Worm (Caenorhabditis elegans) whole organism, L4 larva: ENCODE results near the gene C15H9.4.

ENCODE experiments used
- F10B5.3 ChIP-seq: sonication (generic microtip); optimal IDR thresholded peaks from 2 replicates; lab custom pipeline; 2016; ENCODE audit warnings: mild to moderate bottlenecking, missing genetic modification characterization, missing compliant biosample characterization
- T20F7.1 ChIP-seq: fragments of 200-800 bp; sonication (Bioruptor generic); optimal IDR thresholded peaks from 2 replicates; lab custom pipeline; 2018; ENCODE audit warnings: mild to moderate bottlenecking, missing genetic modification characterization, missing compliant biosample characterization
- T26A8.4 ChIP-seq: fragments of 200-800 bp; sonication (Bioruptor generic); IDR thresholded peaks from 2 replicates; pipeline ENCODE4 v1.3.6; 2022; ENCODE audit warnings: missing genetic modification characterization, missing compliant biosample characterization
- Y105C5A.15 ChIP-seq: fragments of 200-800 bp; sonication (Bioruptor generic); IDR thresholded peaks from 2 replicates; pipeline ENCODE4 v1.3.6; 2022; ENCODE audit warnings: missing genetic modification characterization, missing compliant biosample characterization
- Y48G9A.11 ChIP-seq: fragments of 200-800 bp; sonication (Bioruptor generic); IDR thresholded peaks from 2 replicates; pipeline ENCODE4 v1.3.6; 2022; ENCODE audit warnings: missing genetic modification reagents, missing genetic modification characterization, missing compliant biosample characterization
- ZK546.5 ChIP-seq, 2 experiments: sonication (generic microtip); optimal IDR thresholded peaks; 2 replicates each; lab custom pipeline; 2017; ENCODE audit warnings: missing biosample characterization in 2 of 2, missing genetic modification characterization in 2 of 2
- aha-1 ChIP-seq: fragments of 150-350 bp; peaks from one replicate; lab custom pipeline; 2014; ENCODE audit warnings: missing biosample characterization, missing genetic modification characterization
- attf-4 ChIP-seq: sonication (generic microtip); optimal IDR thresholded peaks from 3 replicates; lab custom pipeline; 2017; ENCODE audit warnings: missing biosample characterization, missing genetic modification characterization
- ceh-20 ChIP-seq: fragments of 200-800 bp; sonication (Bioruptor generic); IDR thresholded peaks from 2 replicates; pipeline ENCODE4 v1.3.6; 2022; ENCODE audit warnings: missing genetic modification reagents, missing genetic modification characterization, missing compliant biosample characterization
- ceh-32 ChIP-seq: sonication (generic microtip); optimal IDR thresholded peaks from 2 replicates; lab custom pipeline; 2016; ENCODE audit warnings: mild to moderate bottlenecking, missing genetic modification characterization, missing compliant biosample characterization; ENCODE audit not compliant: poor library complexity
- ceh-62 ChIP-seq: sonication (generic microtip); optimal IDR thresholded peaks from 2 replicates; lab custom pipeline; 2017; ENCODE audit warnings: missing biosample characterization, missing genetic modification characterization
- daf-16 ChIP-seq, 3 experiments: sonication (generic microtip); optimal IDR thresholded peaks; 2 replicates each; lab custom pipeline; 2016 to 2017; ENCODE audit warnings: missing genetic modification characterization in 3 of 3, missing genetic modification reagents in 3 of 3, mild to moderate bottlenecking in 2 of 3, missing compliant biosample characterization in 2 of 3, missing biosample characterization in 1 of 3, moderate library complexity in 1 of 3
- daf-19 ChIP-seq: fragments of 200-800 bp; sonication (Bioruptor generic); conservative IDR thresholded peaks from 2 replicates; pipeline ENCODE4 v1.3.6; 2022; ENCODE audit warnings: missing genetic modification characterization, missing compliant biosample characterization
- dmd-6 ChIP-seq: fragments of 200-800 bp; sonication (Bioruptor generic); IDR thresholded peaks from 2 replicates; pipeline ENCODE4 v1.3.6; 2022; ENCODE audit warnings: missing genetic modification reagents, missing genetic modification characterization, missing compliant biosample characterization
- dmd-8 ChIP-seq: fragments of 200-800 bp; sonication (Bioruptor generic); IDR thresholded peaks from 2 replicates; pipeline ENCODE4 v1.3.6; 2022; ENCODE audit warnings: missing genetic modification characterization, missing compliant biosample characterization
- dpl-1 ChIP-seq: fragments of 150-350 bp; optimal IDR thresholded peaks from 2 replicates; lab custom pipeline; 2014; ENCODE audit warnings: missing biosample characterization, missing genetic modification reagents, missing genetic modification characterization
- dve-1 ChIP-seq: sonication (generic microtip); optimal IDR thresholded peaks from 2 replicates; lab custom pipeline; 2017; ENCODE audit warnings: antibody characterized with exemption, mild to moderate bottlenecking, missing genetic modification characterization, missing compliant biosample characterization; ENCODE audit not compliant: insufficient read depth
- fos-1 ChIP-seq: fragments of 150-350 bp; optimal IDR thresholded peaks from 2 replicates; lab custom pipeline; 2014; ENCODE audit warnings: missing biosample characterization, missing genetic modification characterization
- hlh-11 ChIP-seq: fragments of 200-800 bp; sonication (Bioruptor generic); optimal IDR thresholded peaks from 2 replicates; lab custom pipeline; 2018; ENCODE audit warnings: mild to moderate bottlenecking, missing genetic modification characterization, missing compliant biosample characterization
- hlh-30 ChIP-seq: sonication (generic microtip); optimal IDR thresholded peaks from 2 replicates; lab custom pipeline; 2017; ENCODE audit warnings: antibody characterized with exemption, mild to moderate bottlenecking, missing genetic modification characterization, missing compliant biosample characterization; ENCODE audit not compliant: insufficient read depth
- lim-7 ChIP-seq: fragments of 200-800 bp; sonication (Bioruptor generic); IDR thresholded peaks from 2 replicates; pipeline ENCODE4 v1.3.6; 2022; ENCODE audit warnings: missing genetic modification characterization, missing compliant biosample characterization
- lin-1 ChIP-seq: fragments of 200-800 bp; sonication (Bioruptor generic); IDR thresholded peaks from 2 replicates; pipeline ENCODE4 v1.3.6; 2022; ENCODE audit warnings: missing genetic modification reagents, missing genetic modification characterization, missing compliant biosample characterization
- lin-15B ChIP-seq: fragments of 150-350 bp; sonication (generic microtip); optimal IDR thresholded peaks from 3 replicates; lab custom pipeline; 2014; ENCODE audit warnings: missing biosample characterization, missing genetic modification characterization
- lin-29 ChIP-seq: fragments of 200-800 bp; sonication (Bioruptor generic); IDR thresholded peaks from 2 replicates; pipeline ENCODE4 v1.3.6; 2022; ENCODE audit warnings: missing genetic modification reagents, missing genetic modification characterization, missing compliant biosample characterization
- lin-38 ChIP-seq: fragments of 200-800 bp; sonication (Bioruptor generic); IDR thresholded peaks from 2 replicates; pipeline ENCODE4 v1.3.6; 2022; ENCODE audit warnings: missing genetic modification reagents, missing genetic modification characterization, missing compliant biosample characterization
- lin-39 ChIP-seq: fragments of 150-350 bp; optimal IDR thresholded peaks from 2 replicates; lab custom pipeline; 2014; ENCODE audit warnings: missing biosample characterization, missing genetic modification reagents, missing genetic modification characterization
- lsy-2 ChIP-seq, 2 experiments: fragments of 150-350 bp in 1 of 2; sonication (generic microtip) in 1 of 2; optimal IDR thresholded peaks; 2 replicates each; lab custom pipeline; 2014 to 2017; ENCODE audit warnings: missing biosample characterization in 2 of 2, missing genetic modification characterization in 2 of 2
- madf-5 ChIP-seq, 2 experiments: fragments of 200-800 bp; sonication (Bioruptor generic); IDR thresholded peaks; 2 replicates each; pipeline ENCODE4 v1.3.6; 2022; ENCODE audit warnings: missing compliant biosample characterization in 2 of 2, missing genetic modification characterization in 2 of 2
- mdl-1 ChIP-seq, 2 experiments: fragments of 150-350 bp in 1 of 2; sonication (generic microtip) in 1 of 2; optimal IDR thresholded peaks; 2 replicates each; lab custom pipeline; 2014 to 2017; ENCODE audit warnings: missing biosample characterization in 2 of 2, missing genetic modification characterization in 2 of 2
- mdt-29 ChIP-seq: fragments of 200-800 bp; sonication (Bioruptor generic); IDR thresholded peaks from 2 replicates; pipeline ENCODE4 v1.3.6; 2022; ENCODE audit warnings: missing genetic modification reagents, missing genetic modification characterization, missing compliant biosample characterization
- mep-1 ChIP-seq: fragments of 150-350 bp; sonication (generic microtip); optimal IDR thresholded peaks from 3 replicates; lab custom pipeline; 2014; ENCODE audit warnings: missing biosample characterization, missing genetic modification characterization
- mxl-3 ChIP-seq: fragments of 200-800 bp; sonication (Bioruptor generic); optimal IDR thresholded peaks from 2 replicates; lab custom pipeline; 2018; ENCODE audit warnings: mild to moderate bottlenecking, missing genetic modification characterization, missing compliant biosample characterization
- nhr-10 ChIP-seq: fragments of 150-350 bp; optimal IDR thresholded peaks from 2 replicates; lab custom pipeline; 2014; ENCODE audit warnings: missing biosample characterization, missing genetic modification characterization
- nhr-237 ChIP-seq: sonication (generic microtip); optimal IDR thresholded peaks from 2 replicates; lab custom pipeline; 2017; ENCODE audit warnings: missing biosample characterization, missing genetic modification characterization
- nhr-28 ChIP-seq: fragments of 150-350 bp; optimal IDR thresholded peaks from 2 replicates; lab custom pipeline; 2014; ENCODE audit warnings: missing biosample characterization, missing genetic modification characterization
- nhr-42 ChIP-seq: fragments of 200-800 bp; sonication (Bioruptor generic); IDR thresholded peaks from 2 replicates; pipeline ENCODE4 v1.3.6; 2022; ENCODE audit warnings: missing genetic modification characterization, missing compliant biosample characterization
- pha-4 ChIP-seq, 2 experiments: fragments of 150-350 bp in 1 of 2; fragments of 200-800 bp in 1 of 2; sonication (Bioruptor generic) in 1 of 2; IDR thresholded peaks in 1 of 2; optimal IDR thresholded peaks in 1 of 2; 2 replicates each; pipeline versions ENCODE4 v1.3.6 to Lab custom; 2014 to 2022; ENCODE audit warnings: missing genetic modification characterization in 2 of 2, missing genetic modification reagents in 2 of 2, missing biosample characterization in 1 of 2, missing compliant biosample characterization in 1 of 2
- php-3 ChIP-seq: fragments of 200-800 bp; sonication (Bioruptor generic); IDR thresholded peaks from 2 replicates; pipeline ENCODE4 v1.3.6; 2022; ENCODE audit warnings: missing genetic modification reagents, missing genetic modification characterization, missing compliant biosample characterization
- sdz-12 ChIP-seq: fragments of 200-800 bp; sonication (Bioruptor generic); optimal IDR thresholded peaks from 2 replicates; lab custom pipeline; 2018; ENCODE audit warnings: mild to moderate bottlenecking, missing genetic modification characterization, missing compliant biosample characterization
- tra-1 ChIP-seq: fragments of 200-800 bp; sonication (Bioruptor generic); IDR thresholded peaks from 2 replicates; pipeline ENCODE4 v1.3.6; 2022; ENCODE audit warnings: missing genetic modification reagents, missing genetic modification characterization, missing compliant biosample characterization
- unc-39 ChIP-seq: sonication (generic microtip); optimal IDR thresholded peaks from 2 replicates; lab custom pipeline; 2017; ENCODE audit warnings: missing biosample characterization, missing genetic modification characterization
- unc-62 ChIP-seq, 3 experiments: fragments of 150-350 bp in 1 of 3; sonication (generic microtip); optimal IDR thresholded peaks in 2 of 3; peaks in 1 of 3; 1 replicate in 1 of 3; 2 replicates in 2 of 3; lab custom pipeline; 2014 to 2017; ENCODE audit warnings: missing biosample characterization in 3 of 3, missing genetic modification characterization in 3 of 3, missing genetic modification reagents in 3 of 3, missing genotype in 1 of 3
- vab-7 ChIP-seq: fragments of 200-800 bp; sonication (Bioruptor generic); IDR thresholded peaks from 2 replicates; pipeline ENCODE4 v1.3.6; 2022; ENCODE audit warnings: missing genetic modification reagents, missing genetic modification characterization, missing compliant biosample characterization
- ztf-7 ChIP-seq: fragments of 150-350 bp; optimal IDR thresholded peaks from 2 replicates; lab custom pipeline; 2014; ENCODE audit warnings: missing biosample characterization, missing genetic modification characterization

Gene C15H9.4

ce11 chrX:6100395-6101099 lies 3.1 kb downstream of the C15H9.4 start:
- TF ChIP-seq tra-1 (no peak), ceh-20 (GFP tag; lab: Robert Waterston, UW) (no peak), daf-16 (GFP tag; optimal IDR thresholded peaks at IDR 0.05; lab: Kevin White, UChicago) (no peak), daf-16 (tag; optimal IDR thresholded peaks at IDR 0.05; lab: Kevin White, UChicago) (peak; percentile 22), dpl-1 (GFP tag; lab: Kevin White, UChicago) (no peak), lin-1 (GFP tag; lab: Robert Waterston, UW) (no peak), vab-7 (GFP tag; lab: Robert Waterston, UW) (no peak), T26A8.4 (no peak), Y48G9A.11 (GFP tag; lab: Robert Waterston, UW) (no peak), nhr-28 (tag; lab: Kevin White, UChicago) (peak; percentile 65), mep-1 (no peak), nhr-42 (GFP tag; lab: Robert Waterston, UW) (no peak), hlh-30 (tag; lab: Kevin White, UChicago) (no peak), lin-15B (tag; lab: Kevin White, UChicago) (no peak), aha-1 (tag; lab: Kevin White, UChicago) (peak; percentile 93), dve-1 (tag; lab: Kevin White, UChicago) (peak; percentile 21), hlh-11 (tag; lab: Kevin White, UChicago) (peak; percentile 13), dmd-6 (GFP tag; lab: Robert Waterston, UW) (peak; percentile 40; the same call in 1 of the 2 replicates), mxl-3 (no peak), unc-62 (GFP tag; optimal IDR thresholded peaks at IDR 0.05 in 1 of 2; lab: Kevin White, UChicago) (peak in 1 of 2 experiments; percentile 13), unc-62 (tag; optimal IDR thresholded peaks at IDR 0.05; lab: Kevin White, UChicago) (no peak), php-3 (GFP tag; lab: Robert Waterston, UW) (peak; percentile 66; the same call in 1 of the 2 replicates)

DNA sequence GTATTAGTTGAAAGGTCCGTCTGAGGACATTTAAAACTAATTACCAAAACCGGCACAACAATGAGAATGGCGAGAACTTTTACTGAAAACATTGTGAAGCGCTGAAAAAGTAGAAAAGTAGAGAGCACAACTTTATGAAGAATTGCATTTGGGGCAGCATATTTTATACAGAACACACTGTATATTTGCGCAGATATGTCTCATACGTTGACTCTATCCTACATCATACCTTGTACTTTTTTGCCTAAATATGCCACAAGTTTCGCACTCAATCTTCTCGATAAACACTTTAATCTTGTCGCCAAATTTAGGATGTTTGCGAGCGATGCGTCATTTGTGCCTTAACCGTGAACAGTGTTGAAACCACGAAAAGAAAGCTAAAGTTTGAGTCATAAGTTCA lies 5.9 kb downstream of the C15H9.4 start, which contains the start of gene C15H9.11:
Gene C15H9.11, minus strand, starts transcription at position 101 of the 400 bp plus-strand sequence.
- TF ChIP-seq ceh-62 (tag; lab: Kevin White, UChicago) (no peak), lin-29 (GFP tag; lab: Robert Waterston, UW) (no peak), ztf-7 (tag; lab: Kevin White, UChicago) (no peak), lin-1 (GFP tag; lab: Robert Waterston, UW) (no peak), Y105C5A.15 (GFP tag; lab: Robert Waterston, UW) (no peak), mdl-1 (tag; optimal IDR thresholded peaks at IDR 0.05; lab: Kevin White, UChicago) (no peak), dpl-1 (GFP tag; lab: Kevin White, UChicago) (no peak), nhr-10 (tag; lab: Kevin White, UChicago) (no peak), lin-15B (tag; lab: Kevin White, UChicago) (no peak), lim-7 (GFP tag; lab: Robert Waterston, UW) (no peak), daf-19 (GFP tag; lab: Robert Waterston, UW) (no peak), sdz-12 (GFP tag; lab: Kevin White, UChicago) (no peak), nhr-237 (tag; lab: Kevin White, UChicago) (no peak), pha-4 (GFP tag; IDR thresholded peaks at IDR 0.05; lab: Robert Waterston, UW) (no peak), pha-4 (tag; optimal IDR thresholded peaks at IDR 0.05; lab: Kevin White, UChicago) (no peak), hlh-30 (tag; lab: Kevin White, UChicago) (no peak)

ce11 chrX:6107962-6108361 lies 10.5 kb downstream of the C15H9.4 start:
- TF ChIP-seq madf-5 (GFP tag; IDR thresholded peaks at IDR 0.05; lab: Robert Waterston, UW) (no peak), F10B5.3 (tag; lab: Kevin White, UChicago) (no peak), lsy-2 (tag; optimal IDR thresholded peaks at IDR 0.05; lab: Kevin White, UChicago) (no peak), T20F7.1 (GFP tag; lab: Kevin White, UChicago) (no peak), ZK546.5 (tag; optimal IDR thresholded peaks at IDR 0.05; lab: Kevin White, UChicago) (no peak), ceh-32 (tag; lab: Kevin White, UChicago) (no peak), dmd-8 (GFP tag; lab: Robert Waterston, UW) (no peak), T26A8.4 (no peak), fos-1 (tag; lab: Kevin White, UChicago) (no peak), mdt-29 (GFP tag; lab: Robert Waterston, UW) (no peak), lin-39 (tag; lab: Kevin White, UChicago) (no peak), dmd-6 (GFP tag; lab: Robert Waterston, UW) (no peak), attf-4 (tag; lab: Kevin White, UChicago) (no peak), unc-39 (no peak), mep-1 (no peak), aha-1 (tag; lab: Kevin White, UChicago) (peak; percentile 31), lin-38 (no peak), unc-62 (GFP tag; optimal IDR thresholded peaks at IDR 0.05 in 1 of 2; lab: Kevin White, UChicago) (peak in 1 of 2 experiments; percentile 93), unc-62 (tag; optimal IDR thresholded peaks at IDR 0.05; lab: Kevin White, UChicago) (no peak)
